Worm (Caenorhabditis elegans): ENCODE results near the gene sftd-3.

sftd-3 gene

ce11 chrII:8994336-8994735 lies 30.4 kb upstream of the sftd-3 start, which contains the start of gene F44G4.1:
F44G4.1 (plus strand) TSS chrII:8994636.
- no peak for TF ChIP-seq ztf-29 (GFP tag; IDR thresholded peaks at IDR 0.05)
- no peak for TF ChIP-seq tab-1 (GFP tag; IDR thresholded peaks at IDR 0.05)
- no peak for TF ChIP-seq ztf-23 (GFP tag; IDR thresholded peaks at IDR 0.05)
- no peak for TF ChIP-seq cog-1 (tag; optimal IDR thresholded peaks at IDR 0.05)
- TF ChIP-seq klf-2 (GFP tag; conservative IDR thresholded peaks at IDR 0.05), result no peak
- no peak for TF ChIP-seq ref-1 (GFP tag; conservative IDR thresholded peaks at IDR 0.05)
- no peak for TF ChIP-seq flt-1 (GFP tag; IDR thresholded peaks at IDR 0.05)
- no peak for TF ChIP-seq T22C8.4 (GFP tag; IDR thresholded peaks at IDR 0.05)
- no peak for TF ChIP-seq med-1 (GFP tag; optimal IDR thresholded peaks at IDR 0.05; ENCODE audit: insufficient read depth)

DNA sequence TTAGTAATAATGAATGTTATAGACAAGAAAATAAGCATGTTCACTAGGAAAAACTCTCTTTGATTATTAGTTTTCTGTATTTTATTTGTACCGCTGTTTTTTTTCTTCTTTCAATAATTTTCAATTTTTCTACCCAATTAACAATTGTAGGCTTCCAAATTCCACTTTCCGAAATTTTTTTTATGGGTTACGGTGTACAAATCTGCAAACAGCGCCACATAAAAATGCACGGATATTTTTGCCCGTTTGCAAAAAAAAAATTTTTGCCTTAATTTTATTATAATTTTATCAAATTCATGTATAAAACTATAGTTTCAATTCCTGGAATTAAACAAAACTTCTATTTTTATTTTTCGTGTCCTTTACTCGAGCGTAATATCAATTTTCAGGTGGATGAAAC lies 28.8 kb upstream of the sftd-3 start, which contains the start of gene ooc-5:
ooc-5 (plus strand) TSS at position 381 of the 400 bp plus-strand sequence.
- TF ChIP-seq ref-1 (GFP tag; conservative IDR thresholded peaks at IDR 0.05) (no peak), ztf-29 (GFP tag; IDR thresholded peaks at IDR 0.05) (no peak), tab-1 (GFP tag; IDR thresholded peaks at IDR 0.05) (no peak), med-1 (GFP tag; optimal IDR thresholded peaks at IDR 0.05; ENCODE audit: insufficient read depth) (no peak), cog-1 (tag; optimal IDR thresholded peaks at IDR 0.05) (no peak), flt-1 (GFP tag; IDR thresholded peaks at IDR 0.05) (no peak), ztf-23 (GFP tag; IDR thresholded peaks at IDR 0.05) (no peak), klf-2 (GFP tag; conservative IDR thresholded peaks at IDR 0.05) (no peak), T22C8.4 (GFP tag; IDR thresholded peaks at IDR 0.05) (no peak)

DNA sequence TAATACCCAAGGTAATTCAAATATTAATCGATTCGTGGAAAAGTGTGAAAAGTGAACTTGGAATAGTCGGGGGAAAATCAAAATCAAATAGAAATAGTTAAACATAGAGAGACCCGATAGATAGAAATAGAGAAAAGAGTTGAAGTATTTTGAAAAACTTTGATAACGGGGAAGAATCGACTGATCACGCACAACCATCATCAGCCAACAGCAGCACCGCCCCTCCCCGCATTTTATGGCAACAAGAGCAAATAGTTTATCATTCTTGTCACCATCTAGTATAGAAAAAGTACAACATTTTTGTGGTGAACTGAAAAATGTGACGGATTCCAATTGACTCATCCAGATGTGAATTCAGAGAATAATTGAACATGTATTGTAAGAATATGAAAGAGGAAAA lies 27.7 kb upstream of the sftd-3 start:
- TF ChIP-seq ztf-23 (GFP tag; IDR thresholded peaks at IDR 0.05) (no peak), flt-1 (GFP tag; IDR thresholded peaks at IDR 0.05) (no peak), med-1 (GFP tag; optimal IDR thresholded peaks at IDR 0.05; ENCODE audit: insufficient read depth) (no peak), ref-1 (GFP tag; conservative IDR thresholded peaks at IDR 0.05) (no peak), tab-1 (GFP tag; IDR thresholded peaks at IDR 0.05) (no peak)

DNA sequence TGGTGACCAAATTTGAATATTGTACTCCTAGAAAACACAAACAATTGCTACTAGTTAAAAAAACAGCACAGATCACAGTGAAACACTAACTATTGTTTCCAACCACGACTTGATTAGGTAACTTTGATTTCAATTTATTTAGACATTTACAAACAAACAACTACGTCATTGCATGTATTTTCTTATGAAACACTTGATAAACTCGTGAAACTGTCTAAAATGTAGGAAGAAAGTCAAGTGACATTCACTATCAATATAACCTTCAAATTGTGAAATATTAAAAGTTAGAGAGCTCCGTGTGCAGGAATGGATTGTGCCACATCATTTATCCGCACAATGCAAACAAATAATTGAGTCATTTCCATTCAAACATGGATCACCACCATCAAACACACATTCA lies 26.3 kb upstream of the sftd-3 start:
- TF ChIP-seq ztf-29 (GFP tag; IDR thresholded peaks at IDR 0.05) (no peak), cog-1 (tag; optimal IDR thresholded peaks at IDR 0.05) (no peak), ztf-23 (GFP tag; IDR thresholded peaks at IDR 0.05) (no peak)

DNA sequence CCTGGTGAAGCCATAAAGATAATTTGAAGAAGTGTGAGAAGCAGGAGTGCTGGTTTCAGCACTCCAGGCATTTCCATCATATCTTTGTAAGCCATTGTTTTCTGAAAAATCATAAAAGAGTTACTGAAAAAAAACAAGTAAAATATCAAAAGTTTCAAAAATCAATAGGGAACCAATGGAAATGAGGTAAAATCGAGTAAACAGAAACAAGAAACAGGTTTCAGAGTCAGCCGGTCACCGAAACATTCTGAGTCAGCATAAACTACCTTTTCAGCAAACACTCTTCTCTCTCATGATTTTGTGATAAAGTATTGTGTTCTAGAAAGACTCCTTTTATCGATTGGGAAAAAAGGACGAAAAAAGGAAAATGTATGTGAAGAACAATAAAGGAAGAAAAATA lies 25.5 kb upstream of the sftd-3 start, which contains the start of gene C18E9.9:
C18E9.9 (minus strand) TSS at position 101 of the 400 bp plus-strand sequence.
- TF ChIP-seq flt-1 (GFP tag; IDR thresholded peaks at IDR 0.05) (no peak), cog-1 (tag; optimal IDR thresholded peaks at IDR 0.05) (no peak), tab-1 (GFP tag; IDR thresholded peaks at IDR 0.05) (no peak), klf-2 (GFP tag; conservative IDR thresholded peaks at IDR 0.05) (no peak), med-1 (GFP tag; optimal IDR thresholded peaks at IDR 0.05; ENCODE audit: insufficient read depth) (no peak), ztf-23 (GFP tag; IDR thresholded peaks at IDR 0.05) (no peak)

ce11 chrII:8987962-8988361 lies 24.0 kb upstream of the sftd-3 start, which contains the start of gene C18E9.8:
C18E9.8 (minus strand) TSS chrII:8988062.
- no peak for TF ChIP-seq ztf-29 (GFP tag; IDR thresholded peaks at IDR 0.05)
- no peak for TF ChIP-seq ref-1 (GFP tag; conservative IDR thresholded peaks at IDR 0.05)
- no peak for TF ChIP-seq ztf-23 (GFP tag; IDR thresholded peaks at IDR 0.05)
- no peak for TF ChIP-seq klf-2 (GFP tag; conservative IDR thresholded peaks at IDR 0.05)
- no peak for TF ChIP-seq tab-1 (GFP tag; IDR thresholded peaks at IDR 0.05)
- no peak for TF ChIP-seq med-1 (GFP tag; optimal IDR thresholded peaks at IDR 0.05; ENCODE audit: insufficient read depth)
- TF ChIP-seq flt-1 (GFP tag; IDR thresholded peaks at IDR 0.05), result no peak
- TF ChIP-seq cog-1 (tag; optimal IDR thresholded peaks at IDR 0.05), result no peak
- no peak for TF ChIP-seq T22C8.4 (GFP tag; IDR thresholded peaks at IDR 0.05)

DNA sequence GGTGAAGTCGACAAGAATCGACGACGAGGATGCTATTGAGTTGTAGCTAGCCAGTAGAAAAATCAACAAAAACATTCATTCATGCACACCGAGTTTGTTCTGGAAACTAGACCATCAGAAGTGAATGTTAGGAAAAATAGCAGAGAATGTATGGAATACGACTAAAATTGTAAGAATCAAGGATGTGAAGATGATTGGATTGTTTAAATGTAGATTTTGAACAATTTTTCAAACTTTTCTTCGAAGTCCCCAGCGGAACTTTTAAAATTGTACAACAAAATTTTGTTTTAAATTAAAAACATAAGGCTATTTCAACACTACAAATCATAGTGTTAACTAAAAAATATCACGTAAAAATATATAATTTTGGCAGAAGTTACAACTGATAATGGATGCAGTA lies 18.7 kb upstream of the sftd-3 start, which contains the start of gene C18E9.7:
C18E9.7 (minus strand) TSS at position 101 of the 400 bp plus-strand sequence.
- TF ChIP-seq ztf-23 (GFP tag; IDR thresholded peaks at IDR 0.05) (no peak), ref-1 (GFP tag; conservative IDR thresholded peaks at IDR 0.05) (no peak), flt-1 (GFP tag; IDR thresholded peaks at IDR 0.05) (no peak), tab-1 (GFP tag; IDR thresholded peaks at IDR 0.05) (no peak), T22C8.4 (GFP tag; IDR thresholded peaks at IDR 0.05) (no peak), cog-1 (tag; optimal IDR thresholded peaks at IDR 0.05) (no peak), klf-2 (GFP tag; conservative IDR thresholded peaks at IDR 0.05) (no peak), ztf-29 (GFP tag; IDR thresholded peaks at IDR 0.05) (no peak), med-1 (GFP tag; optimal IDR thresholded peaks at IDR 0.05; ENCODE audit: insufficient read depth) (no peak)

ce11 chrII:8973516-8974043 lies 9.6 kb upstream of the sftd-3 start, which contains the start of gene tomm-40:
tomm-40 (minus strand) TSS chrII:8973566.
- TF ChIP-seq ztf-29 (GFP tag; IDR thresholded peaks at IDR 0.05), result no peak
- no peak for TF ChIP-seq klf-2 (GFP tag; conservative IDR thresholded peaks at IDR 0.05)
- TF ChIP-seq tab-1 (GFP tag; IDR thresholded peaks at IDR 0.05), result no peak
- TF ChIP-seq T22C8.4 (GFP tag; IDR thresholded peaks at IDR 0.05), result no peak
- TF ChIP-seq med-1 (GFP tag; optimal IDR thresholded peaks at IDR 0.05; ENCODE audit: insufficient read depth), result no peak
- TF ChIP-seq flt-1 (GFP tag; IDR thresholded peaks at IDR 0.05), result no peak
- TF ChIP-seq cog-1 (tag; optimal IDR thresholded peaks at IDR 0.05), result no peak
- no peak for TF ChIP-seq ref-1 (GFP tag; conservative IDR thresholded peaks at IDR 0.05)
- TF ChIP-seq ztf-23 (GFP tag; IDR thresholded peaks at IDR 0.05), result no peak

DNA sequence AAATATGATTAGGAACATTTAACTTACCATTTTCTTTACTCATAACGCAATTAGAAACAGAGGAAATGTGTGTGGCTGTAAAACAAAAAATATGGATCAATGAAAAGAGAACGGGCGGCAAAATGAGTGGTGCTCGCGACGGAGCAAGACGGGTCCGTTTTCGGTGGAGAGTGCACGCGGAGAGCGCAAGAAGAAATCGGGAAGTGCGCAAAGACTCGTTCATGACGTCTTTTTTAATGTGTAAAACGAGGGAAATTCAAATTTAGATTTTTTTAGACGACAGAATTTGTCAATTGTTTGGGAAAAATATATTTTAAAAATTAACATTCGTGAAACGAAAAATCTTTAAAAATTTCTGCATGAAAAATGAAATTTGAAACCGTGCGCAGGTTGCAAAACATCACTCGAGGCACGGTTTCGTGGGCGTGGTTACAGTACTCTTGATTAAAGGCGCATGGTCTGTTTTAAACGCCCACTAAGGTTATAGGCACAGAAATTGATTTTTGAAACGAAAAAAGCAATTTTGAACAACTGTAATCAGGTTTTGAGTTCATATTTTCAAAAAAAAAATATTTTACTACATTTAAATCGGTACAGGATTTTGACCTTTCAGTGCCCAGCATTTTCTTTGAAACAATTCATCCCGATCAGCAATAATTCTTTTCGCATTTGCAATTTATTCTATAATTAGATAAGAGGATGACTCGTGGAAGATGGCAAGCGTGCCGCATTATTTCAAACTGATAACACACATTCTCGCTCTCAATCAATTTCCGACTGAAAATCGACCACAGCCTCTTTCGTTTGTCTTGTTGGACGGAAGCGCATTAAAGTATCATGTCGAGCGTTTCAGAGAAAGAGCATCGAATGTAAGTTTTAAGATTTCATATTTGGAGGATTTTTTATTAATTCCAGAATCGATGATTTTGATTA lies 5.6 kb upstream of the sftd-3 start, which contains the start of the genes szy-20 and C18E9.5:
szy-20 (minus strand) TSS at position 83 of the 933 bp plus-strand sequence.
C18E9.5 (plus strand) TSS at position 730 of the 933 bp plus-strand sequence.
- TF ChIP-seq ztf-23 (GFP tag; IDR thresholded peaks at IDR 0.05) (no peak), ref-1 (GFP tag; conservative IDR thresholded peaks at IDR 0.05) (no peak), klf-2 (GFP tag; conservative IDR thresholded peaks at IDR 0.05) (no peak), cog-1 (tag; optimal IDR thresholded peaks at IDR 0.05) (peak; percentile 40), tab-1 (GFP tag; IDR thresholded peaks at IDR 0.05) (no peak)

All from whole organism, midembryonic.